Worm (Caenorhabditis elegans): ENCODE data around the gene Y64G10A.2.

The Y64G10A.2 gene

ce11 chrIV:14218526-14218925, 25.7 kb downstream of the Y64G10A.2 start:
- TF ChIP-seq zip-8 (tag; optimal IDR thresholded peaks at IDR 0.05) = peak; percentile 65

ce11 chrIV:14215777-14216176, 28.5 kb downstream of the Y64G10A.2 start:
- TF ChIP-seq zip-8 (tag; optimal IDR thresholded peaks at IDR 0.05) (no peak), nhr-76 (tag; optimal IDR thresholded peaks at IDR 0.05) (no peak)

ce11 chrIV:14203162-14203561, 41.1 kb downstream of the Y64G10A.2 start, which contains the start of gene F02H6.3:
F02H6.3 (plus strand) TSS chrIV:14203427.
- TF ChIP-seq mls-2 (tag; optimal IDR thresholded peaks at IDR 0.05) = no peak
- no peak for TF ChIP-seq bed-3 (GFP tag; optimal IDR thresholded peaks at IDR 0.05)
- no peak for TF ChIP-seq elt-1 (tag; optimal IDR thresholded peaks at IDR 0.05; ENCODE audit: borderline replicate concordance, insufficient read depth)
- TF ChIP-seq mab-5 (tag; optimal IDR thresholded peaks at IDR 0.05) = no peak
- no peak for TF ChIP-seq M03D4.4 (tag; optimal IDR thresholded peaks at IDR 0.05)
- TF ChIP-seq nhr-2 (tag; optimal IDR thresholded peaks at IDR 0.05) = no peak
- TF ChIP-seq lin-13 (tag; optimal IDR thresholded peaks at IDR 0.05) = no peak
- no peak for TF ChIP-seq ztf-11 (tag; optimal IDR thresholded peaks at IDR 0.05)
- TF ChIP-seq lin-32 (GFP tag; optimal IDR thresholded peaks at IDR 0.05) = no peak
- TF ChIP-seq ceh-83 (GFP tag; optimal IDR thresholded peaks at IDR 0.05) = no peak
- no peak for TF ChIP-seq tbx-8 (GFP tag; optimal IDR thresholded peaks at IDR 0.05)
- no peak for TF ChIP-seq nhr-237 (tag; optimal IDR thresholded peaks at IDR 0.05)
- TF ChIP-seq unc-120 (tag; optimal IDR thresholded peaks at IDR 0.05; ENCODE audit: poor library complexity, severe bottlenecking) = no peak
- TF ChIP-seq ces-1 (GFP tag; optimal IDR thresholded peaks at IDR 0.05) = no peak
- TF ChIP-seq mep-1 (tag; optimal IDR thresholded peaks at IDR 0.05) = no peak
- no peak for TF ChIP-seq elt-3 (tag; optimal IDR thresholded peaks at IDR 0.05)
- TF ChIP-seq flh-1 (GFP tag; optimal IDR thresholded peaks at IDR 0.05) = no peak

- no peak for TF ChIP-seq unc-62 (GFP tag; optimal IDR thresholded peaks at IDR 0.05)
- TF ChIP-seq nhr-76 (tag; optimal IDR thresholded peaks at IDR 0.05) = no peak
- no peak for TF ChIP-seq M03D4.4 (tag; optimal IDR thresholded peaks at IDR 0.05)
- TF ChIP-seq snpc-4 (tag; optimal IDR thresholded peaks at IDR 0.05) = no peak
- no peak for TF ChIP-seq unc-120 (tag; optimal IDR thresholded peaks at IDR 0.05; ENCODE audit: poor library complexity, severe bottlenecking)
- TF ChIP-seq zip-8 (tag; optimal IDR thresholded peaks at IDR 0.05) = no peak
- no peak for TF ChIP-seq nhr-28 (tag; optimal IDR thresholded peaks at IDR 0.05)
- TF ChIP-seq drap-1 (GFP tag; optimal IDR thresholded peaks at IDR 0.05) = no peak
- no peak for TF ChIP-seq nhr-2 (tag; optimal IDR thresholded peaks at IDR 0.05)
- TF ChIP-seq nhr-237 (tag; optimal IDR thresholded peaks at IDR 0.05) = no peak
- no peak for TF ChIP-seq ceh-43 (GFP tag; optimal IDR thresholded peaks at IDR 0.05)
Observed at ce11 chrIV:14196176-14196575, 48.1 kb downstream of the Y64G10A.2 start, which contains the start of gene F02H6.2. F02H6.2 (plus strand) TSS chrIV:14196476.

ce11 chrIV:14194317-14194716, 49.9 kb downstream of the Y64G10A.2 start:
- TF ChIP-seq mab-5 (tag; optimal IDR thresholded peaks at IDR 0.05) (no peak), ceh-43 (GFP tag; optimal IDR thresholded peaks at IDR 0.05) (no peak), unc-62 (GFP tag; optimal IDR thresholded peaks at IDR 0.05) (no peak), hlh-1 (tag; optimal IDR thresholded peaks at IDR 0.05) (no peak), drap-1 (GFP tag; optimal IDR thresholded peaks at IDR 0.05) (no peak), nhr-2 (tag; optimal IDR thresholded peaks at IDR 0.05) (no peak), elt-3 (tag; optimal IDR thresholded peaks at IDR 0.05) (no peak), bed-3 (GFP tag; optimal IDR thresholded peaks at IDR 0.05) (no peak), nhr-76 (tag; optimal IDR thresholded peaks at IDR 0.05) (no peak), mep-1 (tag; optimal IDR thresholded peaks at IDR 0.05) (no peak), elt-1 (tag; optimal IDR thresholded peaks at IDR 0.05; ENCODE audit: borderline replicate concordance, insufficient read depth) (no peak), cnd-1 (tag; optimal IDR thresholded peaks at IDR 0.05) (no peak), nhr-28 (tag; optimal IDR thresholded peaks at IDR 0.05) (no peak), M03D4.4 (tag; optimal IDR thresholded peaks at IDR 0.05) (no peak), pha-4 (tag; optimal IDR thresholded peaks at IDR 0.05) (no peak), lin-32 (GFP tag; optimal IDR thresholded peaks at IDR 0.05) (no peak), nhr-237 (tag; optimal IDR thresholded peaks at IDR 0.05) (no peak), blmp-1 (tag; optimal IDR thresholded peaks at IDR 0.05) (no peak)

ce11 chrIV:14193196-14193595, 51.1 kb downstream of the Y64G10A.2 start, which contains the start of gene K01G12.3:
K01G12.3 (plus strand) TSS chrIV:14193496.
- TF ChIP-seq ham-2 (GFP tag; optimal IDR thresholded peaks at IDR 0.05) = no peak
- TF ChIP-seq blmp-1 (tag; optimal IDR thresholded peaks at IDR 0.05) = no peak
- TF ChIP-seq lsy-2 (tag; optimal IDR thresholded peaks at IDR 0.05) = no peak
- no peak for TF ChIP-seq unc-39 (tag; optimal IDR thresholded peaks at IDR 0.05)
- TF ChIP-seq sptf-1 (tag; optimal IDR thresholded peaks at IDR 0.05) = no peak
- TF ChIP-seq tbx-8 (GFP tag; optimal IDR thresholded peaks at IDR 0.05) = no peak
- TF ChIP-seq ceh-83 (GFP tag; optimal IDR thresholded peaks at IDR 0.05) = no peak
- TF ChIP-seq pha-4 (tag; optimal IDR thresholded peaks at IDR 0.05) = no peak
- TF ChIP-seq snpc-4 (tag; optimal IDR thresholded peaks at IDR 0.05) = no peak
